Worm (Caenorhabditis elegans): ENCODE data around the gene Y32F6B.9.

Gene Y32F6B.9

ce11 chrV:10466607-10467092, 11.8 kb upstream of the Y32F6B.9 start (continued):
- no peak for TF ChIP-seq nhr-90 (tag; optimal IDR thresholded peaks at IDR 0.05)
- TF ChIP-seq sea-2 (GFP tag; IDR thresholded peaks at IDR 0.05) = no peak
- TF ChIP-seq lin-35 (GFP tag; optimal IDR thresholded peaks at IDR 0.05) = peak in 1 of 3 experiments; percentile 79
- no peak for TF ChIP-seq Y53F4B.3 (GFP tag; IDR thresholded peaks at IDR 0.05)
- TF ChIP-seq nfyb-1 (GFP tag; IDR thresholded peaks at IDR 0.05) = peak; percentile 78
- peak; percentile 83 for TF ChIP-seq ZK185.1 (tag; optimal IDR thresholded peaks at IDR 0.05; ENCODE audit: poor library complexity, severe bottlenecking)
- TF ChIP-seq chd-7 (tag; optimal IDR thresholded peaks at IDR 0.05) = peak; percentile 81
- peak; percentile 66; the same call in 1 of the 2 replicates for TF ChIP-seq let-526 (GFP tag; IDR thresholded peaks at IDR 0.05)
- TF ChIP-seq Y95B8A.8 (GFP tag; IDR thresholded peaks at IDR 0.05) = peak; percentile 17; the same call in 1 of the 2 replicates
- TF ChIP-seq akir-1 (GFP tag; optimal IDR thresholded peaks at IDR 0.05) = peak; percentile 8
- TF ChIP-seq repo-1 (tag; optimal IDR thresholded peaks at IDR 0.05) = peak; percentile 23
- no peak for TF ChIP-seq snpc-4 (GFP tag; optimal IDR thresholded peaks at IDR 0.05)
- peak; percentile 25 to 67 (median 38) for TF ChIP-seq snpc-4 (tag; optimal IDR thresholded peaks at IDR 0.05)
- no peak for TF ChIP-seq mel-28 (tag; optimal IDR thresholded peaks at IDR 0.05; ENCODE audit: borderline replicate concordance)
- TF ChIP-seq die-1 (tag; optimal IDR thresholded peaks at IDR 0.05) = peak; percentile 60
- TF ChIP-seq F52B5.7 (tag; optimal IDR thresholded peaks at IDR 0.05) = peak; percentile 17
- peak; percentile 94 for TF ChIP-seq lin-40 (tag; optimal IDR thresholded peaks at IDR 0.05)
- TF ChIP-seq F57A8.1 (GFP tag; optimal IDR thresholded peaks at IDR 0.05) = no peak
- peak; percentile 78; the same call in 1 of the 2 replicates for TF ChIP-seq dox-1 (GFP tag; IDR thresholded peaks at IDR 0.05)
- peak; percentile 8 for TF ChIP-seq ztf-3 (GFP tag; optimal IDR thresholded peaks at IDR 0.05)
- TF ChIP-seq Y67H2A.10 (GFP tag; conservative IDR thresholded peaks at IDR 0.05) = 0 out of 2 replicates have a peak, but pooled peaks have one; percentile 39
- TF ChIP-seq K12H6.12 (tag; optimal IDR thresholded peaks at IDR 0.05) = peak; percentile 90

ce11 chrV:10467104-10467503, 11.4 kb upstream of the Y32F6B.9 start:
- TF ChIP-seq F22D6.2 (tag; optimal IDR thresholded peaks at IDR 0.05) = no peak
- TF ChIP-seq ztf-28 (GFP tag; IDR thresholded peaks at IDR 0.05) = no peak
- TF ChIP-seq atf-7 (tag; optimal IDR thresholded peaks at IDR 0.05) = no peak
- TF ChIP-seq nhr-179 (tag; optimal IDR thresholded peaks at IDR 0.05) = no peak
- no peak for TF ChIP-seq F39B2.1 (GFP tag; IDR thresholded peaks at IDR 0.05)
- TF ChIP-seq dpl-1 (GFP tag; optimal IDR thresholded peaks at IDR 0.05) = no peak
- peak in 1 of 3 experiments; percentile 14 for TF ChIP-seq lin-35 (GFP tag; optimal IDR thresholded peaks at IDR 0.05)
- no peak for TF ChIP-seq nfyb-1 (GFP tag; IDR thresholded peaks at IDR 0.05)
- TF ChIP-seq B0035.1 (tag; optimal IDR thresholded peaks at IDR 0.05) = no peak
- TF ChIP-seq let-607 (tag; optimal IDR thresholded peaks at IDR 0.05) = no peak
- TF ChIP-seq Y67H2A.10 (GFP tag; conservative IDR thresholded peaks at IDR 0.05) = no peak
- TF ChIP-seq lin-26 (GFP tag; IDR thresholded peaks at IDR 0.05) = no peak
- TF ChIP-seq cebp-1 (GFP tag; IDR thresholded peaks at IDR 0.05) = no peak
- TF ChIP-seq cebp-1 (tag; optimal IDR thresholded peaks at IDR 0.05) = peak; percentile 22
- TF ChIP-seq hmg-1.2 (GFP tag; IDR thresholded peaks at IDR 0.05) = no peak
- TF ChIP-seq ceh-40 (GFP tag; IDR thresholded peaks at IDR 0.05) = no peak
- TF ChIP-seq aptf-2 (GFP tag; conservative IDR thresholded peaks at IDR 0.05) = no peak
- no peak for TF ChIP-seq nhr-90 (tag; optimal IDR thresholded peaks at IDR 0.05)
- TF ChIP-seq sea-2 (GFP tag; IDR thresholded peaks at IDR 0.05) = no peak

- no peak for TF ChIP-seq die-1 (tag; optimal IDR thresholded peaks at IDR 0.05)
- TF ChIP-seq madf-3 (GFP tag; IDR thresholded peaks at IDR 0.05) = no peak
- TF ChIP-seq sea-2 (GFP tag; IDR thresholded peaks at IDR 0.05) = no peak
- TF ChIP-seq repo-1 (tag; optimal IDR thresholded peaks at IDR 0.05) = no peak
- no peak for TF ChIP-seq attf-3 (GFP tag; conservative IDR thresholded peaks at IDR 0.05)
- TF ChIP-seq nfya-2 (GFP tag; IDR thresholded peaks at IDR 0.05) = no peak
- no peak for TF ChIP-seq F37B4.10 (GFP tag; IDR thresholded peaks at IDR 0.05)
- TF ChIP-seq T07F8.4 (tag; optimal IDR thresholded peaks at IDR 0.05) = no peak
- TF ChIP-seq ztf-6 (GFP tag; IDR thresholded peaks at IDR 0.05) = no peak
- TF ChIP-seq lin-40 (tag; optimal IDR thresholded peaks at IDR 0.05) = no peak
- no peak for TF ChIP-seq bed-2 (GFP tag; IDR thresholded peaks at IDR 0.05)
- no peak for TF ChIP-seq unc-62 (GFP tag; optimal IDR thresholded peaks at IDR 0.05)
- TF ChIP-seq C06A6.2 (GFP tag; conservative IDR thresholded peaks at IDR 0.05) = no peak
- TF ChIP-seq F10E7.11 (tag; optimal IDR thresholded peaks at IDR 0.05) = no peak
- no peak for TF ChIP-seq F55B11.4 (tag; optimal IDR thresholded peaks at IDR 0.05; ENCODE audit: borderline replicate concordance, insufficient read depth)
Observed at ce11 chrV:10467659-10468058, 10.8 kb upstream of the Y32F6B.9 start.

All from whole organism, young adult.